Fruit fly (Drosophila melanogaster) whole organism, prepupa: Measurements from ENCODE around the gene CG13667.

Source experiments
- Blimp-1 ChIP-seq: fragments of 200-800 bp; sonication (Bioruptor generic); optimal IDR thresholded peaks from 3 replicates; lab custom pipeline; 2017; ENCODE audit warnings: missing biosample characterization, missing genetic modification characterization, mild to moderate bottlenecking, moderate library complexity, missing genetic modification reagents
- CG10631 ChIP-seq: fragments of 200-800 bp; sonication (Bioruptor generic); optimal IDR thresholded peaks from 2 replicates; lab custom pipeline; 2016; ENCODE audit warnings: missing biosample characterization, missing genetic modification characterization
- CG10669 ChIP-seq: fragments of 200-800 bp; sonication (Bioruptor generic); optimal IDR thresholded peaks from 3 replicates; lab custom pipeline; 2018; ENCODE audit warnings: missing biosample characterization, mild to moderate bottlenecking, missing genetic modification characterization, moderate library complexity
- CG11762 ChIP-seq: fragments of 200-800 bp; sonication (Bioruptor generic); optimal IDR thresholded peaks from 3 replicates; lab custom pipeline; 2016; ENCODE audit warnings: missing biosample characterization, missing genetic modification characterization; ENCODE audit not compliant: insufficient read depth
- CG11902 ChIP-seq: fragments of 200-800 bp; sonication (Bioruptor generic); optimal IDR thresholded peaks from 3 replicates; lab custom pipeline; 2016; ENCODE audit warnings: missing biosample characterization, missing genetic modification characterization
- CG15336 ChIP-seq: fragments of 200-800 bp; sonication (Bioruptor generic); IDR thresholded peaks from 2 replicates; pipeline ENCODE4 v1.3.6; 2022; ENCODE audit warnings: missing biosample characterization, missing genetic modification characterization
- CG1621 ChIP-seq: fragments of 200-800 bp; sonication (Bioruptor generic); optimal IDR thresholded peaks from 3 replicates; lab custom pipeline; 2018; ENCODE audit warnings: missing biosample characterization, mild to moderate bottlenecking, missing genetic modification characterization
- CG16779 ChIP-seq: fragments of 200-800 bp; sonication (Bioruptor generic); optimal IDR thresholded peaks from 3 replicates; lab custom pipeline; 2017; ENCODE audit warnings: missing biosample characterization, mild to moderate bottlenecking, missing genetic modification characterization
- CG3032 ChIP-seq: fragments of 200-800 bp; optimal IDR thresholded peaks from 2 replicates; lab custom pipeline; 2019; ENCODE audit warnings: missing biosample characterization, mild to moderate bottlenecking, missing genetic modification characterization, moderate library complexity
- CG31627 ChIP-seq: fragments of 200-800 bp; sonication (Bioruptor generic); optimal IDR thresholded peaks from 3 replicates; lab custom pipeline; 2016; ENCODE audit warnings: missing biosample characterization, missing genetic modification characterization
- CG32006 ChIP-seq: fragments of 200-800 bp; sonication (Bioruptor generic); optimal IDR thresholded peaks from 3 replicates; lab custom pipeline; 2017; ENCODE audit warnings: missing biosample characterization, mild to moderate bottlenecking, missing genetic modification characterization
- CG34406 ChIP-seq: fragments of 200-800 bp; sonication (Bioruptor generic); optimal IDR thresholded peaks from 3 replicates; lab custom pipeline; 2016; ENCODE audit warnings: missing biosample characterization, missing genetic modification characterization
- CG3919 ChIP-seq: fragments of 200-800 bp; sonication (Bioruptor generic); optimal IDR thresholded peaks from 3 replicates; lab custom pipeline; 2016; ENCODE audit warnings: missing biosample characterization, missing genetic modification characterization
- CG6163 ChIP-seq: fragments of 200-800 bp; sonication (Bioruptor generic); IDR thresholded peaks from 3 replicates; pipeline ENCODE4 v1.3.6; 2022; ENCODE audit warnings: missing biosample characterization, missing genetic modification characterization
- CG6276 ChIP-seq: fragments of 200-800 bp; sonication (Bioruptor generic); optimal IDR thresholded peaks from 2 replicates; lab custom pipeline; 2017; ENCODE audit warnings: missing biosample characterization, mild to moderate bottlenecking, missing genetic modification characterization
- CG6854 ChIP-seq: fragments of 200-800 bp; sonication (Bioruptor generic); optimal IDR thresholded peaks from 2 replicates; lab custom pipeline; 2017; ENCODE audit warnings: missing biosample characterization, mild to moderate bottlenecking, missing genetic modification characterization
- CG7368 ChIP-seq: fragments of 200-800 bp; sonication (Bioruptor generic); optimal IDR thresholded peaks from 3 replicates; lab custom pipeline; 2016; ENCODE audit warnings: missing biosample characterization, missing genetic modification characterization
- CG8119 ChIP-seq: fragments of 200-800 bp; sonication (Bioruptor generic); IDR thresholded peaks from 3 replicates; pipeline ENCODE4 v1.3.6; 2022; ENCODE audit warnings: missing biosample characterization, missing genetic modification characterization
- CG8319 ChIP-seq: fragments of 200-800 bp; sonication (Bioruptor generic); optimal IDR thresholded peaks from 3 replicates; lab custom pipeline; 2016; ENCODE audit warnings: missing biosample characterization, missing genetic modification characterization
- Eip75B ChIP-seq: fragments of 200-800 bp; sonication (Bioruptor generic); optimal IDR thresholded peaks from 3 replicates; lab custom pipeline; 2016; ENCODE audit warnings: missing biosample characterization, missing genetic modification characterization
- Eip78C ChIP-seq: fragments of 200-800 bp; sonication (Bioruptor generic); peaks from one replicate; lab custom pipeline; 2016; ENCODE audit warnings: missing biosample characterization, missing genetic modification characterization
- Ets21C ChIP-seq: fragments of 200-800 bp; sonication (Bioruptor generic); optimal IDR thresholded peaks from 3 replicates; lab custom pipeline; 2016; ENCODE audit warnings: missing biosample characterization, missing genetic modification characterization
- Gug ChIP-seq: fragments of 200-800 bp; sonication (Bioruptor generic); IDR thresholded peaks from 2 replicates; pipeline ENCODE4 v1.3.6; 2022; ENCODE audit warnings: missing biosample characterization, missing genetic modification characterization
- Hr4 ChIP-seq: fragments of 200-800 bp; sonication (Bioruptor generic); optimal IDR thresholded peaks from 3 replicates; lab custom pipeline; 2016; ENCODE audit warnings: missing biosample characterization, missing genetic modification characterization
- Lpt ChIP-seq: fragments of 200-800 bp; sonication (Bioruptor generic); optimal IDR thresholded peaks from 3 replicates; lab custom pipeline; 2016; ENCODE audit warnings: missing biosample characterization, missing genetic modification characterization
- Met ChIP-seq: fragments of 200-800 bp; sonication (Bioruptor generic); optimal IDR thresholded peaks from 3 replicates; lab custom pipeline; 2016; ENCODE audit warnings: missing biosample characterization, missing genetic modification characterization
- OdsH ChIP-seq: fragments of 200-800 bp; sonication (Bioruptor generic); optimal IDR thresholded peaks from 3 replicates; lab custom pipeline; 2016; ENCODE audit warnings: missing biosample characterization, missing genetic modification characterization
- Smox ChIP-seq: fragments of 200-800 bp; sonication (Bioruptor generic); optimal IDR thresholded peaks from 3 replicates; lab custom pipeline; 2016; ENCODE audit warnings: missing biosample characterization, missing genetic modification characterization
- Sox14 ChIP-seq: fragments of 200-800 bp; sonication (Bioruptor generic); optimal IDR thresholded peaks from 3 replicates; lab custom pipeline; 2016; ENCODE audit warnings: missing biosample characterization, missing genetic modification characterization
- Sox15 ChIP-seq: fragments of 200-800 bp; sonication (Bioruptor generic); optimal IDR thresholded peaks from 3 replicates; lab custom pipeline; 2016; ENCODE audit warnings: missing biosample characterization, missing genetic modification characterization
- achi ChIP-seq: fragments of 200-800 bp; sonication (Bioruptor generic); optimal IDR thresholded peaks from 3 replicates; lab custom pipeline; 2016; ENCODE audit warnings: missing biosample characterization, missing genetic modification characterization
- acj6 ChIP-seq: fragments of 200-800 bp; sonication (Bioruptor generic); optimal IDR thresholded peaks from 3 replicates; lab custom pipeline; 2016; ENCODE audit warnings: missing biosample characterization, missing genetic modification characterization
- cyc ChIP-seq: fragments of 200-800 bp; sonication (Bioruptor generic); optimal IDR thresholded peaks from 3 replicates; lab custom pipeline; 2016; ENCODE audit warnings: missing biosample characterization, missing genetic modification characterization
- dsx ChIP-seq: fragments of 200-800 bp; optimal IDR thresholded peaks from 3 replicates; lab custom pipeline; 2019; ENCODE audit warnings: missing biosample characterization, mild to moderate bottlenecking, missing genetic modification characterization, moderate library complexity; ENCODE audit not compliant: poor library complexity, severe bottlenecking
- esn ChIP-seq: fragments of 200-800 bp; sonication (Bioruptor generic); optimal IDR thresholded peaks from 2 replicates; lab custom pipeline; 2016; ENCODE audit warnings: missing biosample characterization, mild to moderate bottlenecking, missing genetic modification characterization, moderate library complexity
- fd59A ChIP-seq: fragments of 200-800 bp; sonication (Bioruptor generic); optimal IDR thresholded peaks from 2 replicates; lab custom pipeline; 2017; ENCODE audit warnings: missing biosample characterization, mild to moderate bottlenecking, missing genetic modification characterization, missing genetic modification reagents
- fd85E ChIP-seq: fragments of 200-800 bp; sonication (Bioruptor generic); optimal IDR thresholded peaks from 3 replicates; lab custom pipeline; 2016; ENCODE audit warnings: missing biosample characterization, missing genetic modification characterization
- fkh ChIP-seq: fragments of 200-800 bp; sonication (Bioruptor generic); optimal IDR thresholded peaks from 3 replicates; lab custom pipeline; 2017; ENCODE audit warnings: missing biosample characterization, mild to moderate bottlenecking, missing genetic modification characterization, moderate library complexity
- lz ChIP-seq: fragments of 200-800 bp; sonication (Bioruptor generic); optimal IDR thresholded peaks from 3 replicates; lab custom pipeline; 2016; ENCODE audit warnings: missing biosample characterization, missing genetic modification characterization
- net ChIP-seq: fragments of 200-800 bp; sonication (Bioruptor generic); optimal IDR thresholded peaks from 3 replicates; lab custom pipeline; 2016; ENCODE audit warnings: missing biosample characterization, missing genetic modification characterization
- salr ChIP-seq, 2 experiments: fragments of 200-800 bp; sonication (Bioruptor generic); optimal IDR thresholded peaks; 3 replicates each; lab custom pipeline; 2016 to 2018; ENCODE audit warnings: missing biosample characterization in 2 of 2, missing genetic modification characterization in 2 of 2, mild to moderate bottlenecking in 1 of 2
- spab ChIP-seq: fragments of 200-800 bp; sonication (Bioruptor generic); optimal IDR thresholded peaks from 2 replicates; lab custom pipeline; 2017; ENCODE audit warnings: missing biosample characterization, mild to moderate bottlenecking, missing genetic modification characterization, missing genetic modification reagents
- ss ChIP-seq, 2 experiments: fragments of 200-800 bp; sonication (Bioruptor generic); optimal IDR thresholded peaks; 2 replicates in 1 of 2; 3 replicates in 1 of 2; lab custom pipeline; 2017 to 2018; ENCODE audit warnings: mild to moderate bottlenecking in 2 of 2, missing biosample characterization in 2 of 2, missing genetic modification characterization in 2 of 2, moderate library complexity in 1 of 2
- svp ChIP-seq: fragments of 200-800 bp; sonication (Bioruptor generic); peaks from one replicate; lab custom pipeline; 2016; ENCODE audit warnings: missing biosample characterization, missing genetic modification characterization
- topi ChIP-seq: fragments of 200-800 bp; sonication (Bioruptor generic); optimal IDR thresholded peaks from 3 replicates; lab custom pipeline; 2016; ENCODE audit warnings: missing biosample characterization, missing genetic modification characterization
- vri ChIP-seq: fragments of 200-800 bp; sonication (Bioruptor generic); optimal IDR thresholded peaks from 3 replicates; lab custom pipeline; 2016; ENCODE audit warnings: missing biosample characterization, mild to moderate bottlenecking, missing genetic modification characterization

The CG13667 gene

DNA sequence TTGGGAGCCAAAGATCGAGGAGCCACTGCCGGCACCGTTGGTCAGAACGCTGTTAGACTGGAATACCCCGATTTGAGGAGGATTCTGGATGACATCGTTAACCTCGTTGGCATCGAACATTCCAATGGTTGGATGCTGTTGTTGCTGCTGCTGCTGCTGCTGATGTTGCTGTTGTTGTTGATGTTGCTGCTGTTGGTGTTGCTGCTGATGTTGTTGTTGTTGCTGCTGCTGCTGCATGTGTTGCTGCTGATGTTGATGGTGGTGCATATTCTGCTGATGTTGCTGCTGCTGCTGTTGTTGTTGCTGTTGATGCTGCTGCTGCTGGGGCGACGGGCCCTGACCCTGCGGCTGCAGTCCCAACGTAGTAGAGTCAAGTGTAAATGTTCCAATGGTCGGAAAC is 32.3 kb downstream of the CG13667 start:
- no peak for TF ChIP-seq fd85E
- TF ChIP-seq CG7368 (GFP tag; lab: Kevin White, UChicago) = no peak
- TF ChIP-seq OdsH (GFP tag; lab: Kevin White, UChicago) = no peak
- TF ChIP-seq spab (GFP tag; lab: Kevin White, UChicago) = no peak
- TF ChIP-seq Blimp-1 (GFP tag; lab: Kevin White, UChicago) = no peak

DNA sequence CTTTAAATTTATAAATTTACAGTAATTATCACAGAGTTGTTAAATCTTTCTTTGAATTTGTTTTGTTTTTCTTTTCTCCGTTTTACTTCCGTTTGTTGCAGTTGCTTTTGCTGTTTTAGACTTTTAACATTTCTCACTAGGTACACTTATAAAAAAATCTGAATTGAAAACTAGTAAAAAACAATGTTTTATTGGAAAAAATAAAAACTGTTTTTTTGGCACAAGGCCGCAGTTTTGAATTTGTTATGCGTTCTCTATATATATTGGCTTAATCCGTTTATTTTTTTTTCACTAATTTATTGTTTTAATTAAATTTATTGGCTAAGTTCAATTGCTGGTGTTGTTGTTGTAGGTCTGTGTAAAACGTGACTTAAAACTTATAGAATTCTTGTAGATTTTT is 34.8 kb downstream of the CG13667 start:
- peak; percentile 3 for TF ChIP-seq CG3032 (tag; lab: Kevin White, UChicago)
- peak; percentile 20 for TF ChIP-seq CG10631
- TF ChIP-seq Eip78C = peak; percentile 65
- peak; percentile 56 for TF ChIP-seq Hr4 (GFP tag; lab: Kevin White, UChicago)
- peak; percentile 56 for TF ChIP-seq CG15336
- no peak for TF ChIP-seq esn (GFP tag; lab: Kevin White, UChicago)
- no peak for TF ChIP-seq Ets21C (GFP tag; lab: Kevin White, UChicago)

DNA sequence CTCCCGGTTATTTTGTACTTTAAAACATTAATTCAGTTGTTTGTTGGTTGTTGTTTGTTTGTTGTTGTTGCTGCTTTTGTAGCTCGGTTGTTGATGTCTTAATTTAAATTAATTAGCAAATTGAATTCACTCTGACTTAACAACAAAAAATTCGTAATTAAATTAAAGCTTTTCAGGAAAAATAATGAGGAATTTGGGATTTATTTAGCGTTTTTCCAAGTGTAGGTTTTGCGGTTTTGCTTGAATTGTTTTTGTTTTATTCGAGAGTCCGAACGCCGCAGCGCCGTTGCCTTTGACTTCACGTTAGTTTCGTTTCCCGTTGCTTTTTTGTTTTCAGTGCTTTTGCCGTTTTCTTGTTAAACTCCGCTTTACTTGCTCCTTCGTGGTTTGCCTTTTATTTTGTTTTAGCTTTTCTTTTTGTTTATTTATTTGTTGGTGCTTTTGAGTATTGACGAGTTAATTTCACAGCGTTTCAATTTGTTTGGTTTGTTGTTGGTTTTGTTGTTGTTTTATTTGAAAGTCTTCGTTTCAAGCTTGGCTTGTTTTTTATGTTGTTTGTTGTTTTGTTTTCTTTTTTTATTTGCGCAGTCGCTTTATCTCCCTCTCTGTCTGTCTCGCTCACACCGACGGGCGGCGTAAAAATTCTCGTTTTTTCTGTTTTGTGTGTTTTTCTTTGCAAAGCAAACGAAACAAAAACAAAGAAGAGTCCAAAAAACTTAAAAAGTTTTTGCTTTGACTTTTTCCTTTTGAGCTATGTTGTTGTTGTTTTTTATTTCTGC is 35.7 kb downstream of the CG13667 start:
- TF ChIP-seq CG7368 (GFP tag; lab: Kevin White, UChicago) (peak; percentile 78), CG6276 (GFP tag; lab: Kevin White, UChicago) (peak; percentile 99), CG16779 (tag; lab: Kevin White, UChicago) (peak; percentile 98), salr (GFP tag; optimal IDR thresholded peaks at IDR 0.05; lab: Kevin White, UChicago) (peak; percentile 86 to 89), Hr4 (GFP tag; lab: Kevin White, UChicago) (peak; percentile 55), CG6854 (GFP tag; lab: Kevin White, UChicago) (peak; percentile 94), CG3919 (GFP tag; lab: Kevin White, UChicago) (peak; percentile 62), Gug (GFP tag; lab: Robert Waterston, UW) (no peak), CG11762 (GFP tag; lab: Kevin White, UChicago) (peak; percentile 24), Lpt (GFP tag; lab: Kevin White, UChicago) (peak; percentile 87), fd59A (peak; percentile 81), achi (peak; percentile 51), CG34406 (peak; percentile 79), svp (GFP tag; lab: Kevin White, UChicago) (no peak), dsx (GFP tag; lab: Kevin White, UChicago) (peak; percentile 95), lz (no peak), cyc (no peak), CG10669 (GFP tag; lab: Kevin White, UChicago) (peak; percentile 92), Sox15 (GFP tag; lab: Kevin White, UChicago) (no peak), CG8119 (peak; percentile 96), vri (GFP tag; lab: Kevin White, UChicago) (no peak), Smox (GFP tag; lab: Kevin White, UChicago) (no peak), Eip75B (GFP tag; lab: Kevin White, UChicago) (peak; percentile 10), CG15336 (peak; percentile 91), CG31627 (no peak), ss (GFP tag; optimal IDR thresholded peaks at IDR 0.05; lab: Kevin White, UChicago) (peak; percentile 99), topi (GFP tag; lab: Kevin White, UChicago) (no peak), Sox14 (GFP tag; lab: Kevin White, UChicago) (peak; percentile 57), Met (peak; percentile 21), CG1621 (tag; lab: Kevin White, UChicago) (peak; percentile 95), CG32006 (GFP tag; lab: Kevin White, UChicago) (peak; percentile 83), CG8319 (GFP tag; lab: Kevin White, UChicago) (peak; percentile 29), Blimp-1 (GFP tag; lab: Kevin White, UChicago) (peak; percentile 45), CG6163 (GFP tag; lab: Robert Waterston, UW) (peak; percentile 97), CG11902 (GFP tag; lab: Kevin White, UChicago) (no peak), fkh (GFP tag; lab: Kevin White, UChicago) (peak; percentile 71), fd85E (no peak), CG3032 (tag; lab: Kevin White, UChicago) (peak; percentile 93), net (peak; percentile 92), esn (GFP tag; lab: Kevin White, UChicago) (peak; percentile 17), acj6 (GFP tag; lab: Kevin White, UChicago) (peak; percentile 13)
